Worm (Caenorhabditis elegans) whole organism, late embryonic: Measurements from ENCODE around the gene spl-1.

ENCODE experiments used
- F13H6.1 ChIP-seq: sonication (generic microtip); optimal IDR thresholded peaks from 2 replicates; lab custom pipeline; 2016; ENCODE audit warnings: missing genetic modification characterization, missing compliant biosample characterization
- K02D7.2 ChIP-seq: sonication (generic microtip); optimal IDR thresholded peaks from 2 replicates; lab custom pipeline; 2017; ENCODE audit warnings: mild to moderate bottlenecking, missing genetic modification characterization, missing compliant biosample characterization
- K09A11.1 ChIP-seq: sonication (generic microtip); optimal IDR thresholded peaks from 2 replicates; lab custom pipeline; 2017; ENCODE audit warnings: antibody characterized with exemption, mild to moderate bottlenecking, missing genetic modification characterization, missing compliant biosample characterization; ENCODE audit not compliant: insufficient read depth
- Y22D7AL.16 ChIP-seq: sonication (generic microtip); optimal IDR thresholded peaks from 2 replicates; lab custom pipeline; 2016; ENCODE audit warnings: missing genetic modification characterization, missing compliant biosample characterization
- ahr-1 ChIP-seq: sonication (generic microtip); optimal IDR thresholded peaks from 2 replicates; lab custom pipeline; 2016; ENCODE audit warnings: missing genetic modification characterization, missing compliant biosample characterization
- ceh-14 ChIP-seq: sonication (generic microtip); optimal IDR thresholded peaks from 2 replicates; lab custom pipeline; 2016; ENCODE audit warnings: missing genotype, missing genetic modification characterization, missing compliant biosample characterization
- ceh-18 ChIP-seq: sonication (generic microtip); optimal IDR thresholded peaks from 2 replicates; lab custom pipeline; 2016; ENCODE audit warnings: missing genetic modification characterization, missing compliant biosample characterization
- ceh-19 ChIP-seq: fragments of 200-800 bp; sonication (Bioruptor generic); optimal IDR thresholded peaks from 2 replicates; lab custom pipeline; 2018; ENCODE audit warnings: mild to moderate bottlenecking, missing genetic modification characterization, missing compliant biosample characterization
- ceh-22 ChIP-seq: sonication (generic microtip); optimal IDR thresholded peaks from 2 replicates; lab custom pipeline; 2017; ENCODE audit warnings: missing biosample characterization, missing genetic modification characterization
- ceh-24 ChIP-seq: sonication (generic microtip); optimal IDR thresholded peaks from 2 replicates; lab custom pipeline; 2016; ENCODE audit warnings: mild to moderate bottlenecking, missing genetic modification characterization, missing compliant biosample characterization
- ceh-30 ChIP-seq: fragments of 150-350 bp; optimal IDR thresholded peaks from 2 replicates; lab custom pipeline; 2014; ENCODE audit warnings: missing biosample characterization, missing genetic modification characterization
- ceh-31 ChIP-seq: sonication (generic microtip); optimal IDR thresholded peaks from 2 replicates; lab custom pipeline; 2016; ENCODE audit warnings: missing genetic modification characterization, missing compliant biosample characterization
- ceh-34 ChIP-seq: sonication (generic microtip); optimal IDR thresholded peaks from 2 replicates; lab custom pipeline; 2016; ENCODE audit warnings: mild to moderate bottlenecking, missing genetic modification characterization, missing compliant biosample characterization
- ceh-45 ChIP-seq: fragments of 200-800 bp; sonication (Bioruptor generic); IDR thresholded peaks from 2 replicates; pipeline ENCODE4 v1.3.6; 2022; ENCODE audit warnings: missing genetic modification reagents, missing genetic modification characterization, missing compliant biosample characterization
- ceh-48 ChIP-seq: sonication (generic microtip); optimal IDR thresholded peaks from 2 replicates; lab custom pipeline; 2016; ENCODE audit warnings: missing genetic modification characterization, inconsistent platforms, missing compliant biosample characterization
- ceh-9 ChIP-seq: sonication (generic microtip); optimal IDR thresholded peaks from 2 replicates; lab custom pipeline; 2016; ENCODE audit warnings: mild to moderate bottlenecking, missing genetic modification characterization, inconsistent platforms, missing compliant biosample characterization
- elt-2 ChIP-seq: sonication (generic microtip); optimal IDR thresholded peaks from 2 replicates; lab custom pipeline; 2016; ENCODE audit warnings: missing genetic modification reagents, missing genetic modification characterization, missing compliant biosample characterization
- elt-4 ChIP-seq: sonication (generic microtip); optimal IDR thresholded peaks from 2 replicates; lab custom pipeline; 2016; ENCODE audit warnings: missing genetic modification characterization, missing compliant biosample characterization
- ets-4 ChIP-seq: sonication (generic microtip); optimal IDR thresholded peaks from 2 replicates; lab custom pipeline; 2016; ENCODE audit warnings: missing genetic modification characterization, missing compliant biosample characterization
- eyg-1 ChIP-seq: sonication (generic microtip); optimal IDR thresholded peaks from 2 replicates; lab custom pipeline; 2016; ENCODE audit warnings: missing genotype, missing genetic modification characterization, missing compliant biosample characterization
- fax-1 ChIP-seq: sonication (generic microtip); optimal IDR thresholded peaks from 2 replicates; lab custom pipeline; 2016; ENCODE audit warnings: missing genotype, missing genetic modification characterization, missing compliant biosample characterization
- fkh-10 ChIP-seq: fragments of 150-350 bp; optimal IDR thresholded peaks from 2 replicates; lab custom pipeline; 2014; ENCODE audit warnings: missing biosample characterization, missing genetic modification reagents, missing genetic modification characterization
- gmeb-2 ChIP-seq: sonication (generic microtip); optimal IDR thresholded peaks from 2 replicates; lab custom pipeline; 2016; ENCODE audit warnings: missing genetic modification characterization, inconsistent platforms, missing compliant biosample characterization
- hlh-15 ChIP-seq: sonication (generic microtip); optimal IDR thresholded peaks from 2 replicates; lab custom pipeline; 2016; ENCODE audit warnings: missing genetic modification characterization, missing compliant biosample characterization
- hlh-8 ChIP-seq: sonication (generic microtip); optimal IDR thresholded peaks from 2 replicates; lab custom pipeline; 2016; ENCODE audit warnings: missing genotype, missing genetic modification characterization, missing compliant biosample characterization
- lim-6 ChIP-seq: sonication (generic microtip); optimal IDR thresholded peaks from 2 replicates; lab custom pipeline; 2016; ENCODE audit warnings: missing genetic modification characterization, missing compliant biosample characterization
- madf-2 ChIP-seq: sonication (generic microtip); optimal IDR thresholded peaks from 2 replicates; lab custom pipeline; 2017; ENCODE audit warnings: missing genetic modification characterization, missing compliant biosample characterization
- mec-3 ChIP-seq: sonication (generic microtip); optimal IDR thresholded peaks from 2 replicates; lab custom pipeline; 2016; ENCODE audit warnings: borderline replicate concordance, missing genetic modification characterization, missing compliant biosample characterization
- nhr-11 ChIP-seq: fragments of 150-350 bp; optimal IDR thresholded peaks from 2 replicates; lab custom pipeline; 2014; ENCODE audit warnings: missing biosample characterization, missing genetic modification characterization
- nhr-232 ChIP-seq: sonication (generic microtip); optimal IDR thresholded peaks from 2 replicates; lab custom pipeline; 2016; ENCODE audit warnings: missing genetic modification characterization, missing compliant biosample characterization
- npax-4 ChIP-seq: sonication (generic microtip); optimal IDR thresholded peaks from 2 replicates; lab custom pipeline; 2016; ENCODE audit warnings: missing genetic modification characterization, missing compliant biosample characterization
- pag-3 ChIP-seq: sonication (generic microtip); optimal IDR thresholded peaks from 2 replicates; lab custom pipeline; 2016; ENCODE audit warnings: missing compliant biosample characterization, missing genetic modification characterization, borderline replicate concordance
- pat-9 ChIP-seq: fragments of 200-800 bp; sonication (Bioruptor generic); optimal IDR thresholded peaks from 2 replicates; lab custom pipeline; 2018; ENCODE audit warnings: mild to moderate bottlenecking, missing genetic modification characterization, moderate library complexity, missing compliant biosample characterization
- pha-2 ChIP-seq: sonication (generic microtip); optimal IDR thresholded peaks from 2 replicates; lab custom pipeline; 2017; ENCODE audit warnings: mild to moderate bottlenecking, missing genetic modification characterization, missing compliant biosample characterization
- pha-4 ChIP-seq: fragments of 150-350 bp; optimal IDR thresholded peaks from 2 replicates; lab custom pipeline; 2018; ENCODE audit warnings: missing biosample characterization, missing genetic modification reagents, missing genetic modification characterization
- pros-1 ChIP-seq: fragments of 150-350 bp; optimal IDR thresholded peaks from 2 replicates; lab custom pipeline; 2014; ENCODE audit warnings: missing biosample characterization, missing genetic modification reagents, missing genetic modification characterization
- ref-2 ChIP-seq: sonication (generic microtip); optimal IDR thresholded peaks from 2 replicates; lab custom pipeline; 2016; ENCODE audit warnings: missing genetic modification characterization, missing compliant biosample characterization
- rnt-1 ChIP-seq: sonication (generic microtip); optimal IDR thresholded peaks from 2 replicates; lab custom pipeline; 2016; ENCODE audit warnings: missing genetic modification characterization, missing compliant biosample characterization
- sdc-2 ChIP-seq: sonication (generic microtip); optimal IDR thresholded peaks from 2 replicates; lab custom pipeline; 2016; ENCODE audit warnings: missing genotype, missing genetic modification characterization, missing compliant biosample characterization
- sox-2 ChIP-seq: fragments of 200-800 bp; sonication (Bioruptor generic); IDR thresholded peaks from 2 replicates; pipeline ENCODE4 v1.3.6; 2022; ENCODE audit warnings: missing genetic modification reagents, missing genetic modification characterization, missing compliant biosample characterization
- sox-4 ChIP-seq: sonication (generic microtip); optimal IDR thresholded peaks from 2 replicates; lab custom pipeline; 2017; ENCODE audit warnings: mild to moderate bottlenecking, missing genetic modification characterization, inconsistent platforms, missing compliant biosample characterization
- syd-9 ChIP-seq: sonication (generic microtip); optimal IDR thresholded peaks from 2 replicates; lab custom pipeline; 2016; ENCODE audit warnings: mild to moderate bottlenecking, missing genetic modification characterization, moderate library complexity, missing compliant biosample characterization
- tbx-2 ChIP-seq: sonication (generic microtip); optimal IDR thresholded peaks from 2 replicates; lab custom pipeline; 2016; ENCODE audit warnings: missing genetic modification characterization, missing compliant biosample characterization
- tbx-7 ChIP-seq: sonication (generic microtip); optimal IDR thresholded peaks from 2 replicates; lab custom pipeline; 2016; ENCODE audit warnings: missing genotype, missing genetic modification characterization, missing compliant biosample characterization
- unc-3 ChIP-seq, 2 experiments: fragments of 200-800 bp in 1 of 2; sonication (Bioruptor generic) in 1 of 2; sonication (generic microtip) in 1 of 2; conservative IDR thresholded peaks in 1 of 2; optimal IDR thresholded peaks in 1 of 2; 2 replicates each; pipeline versions ENCODE4 v1.3.6 to Lab custom; 2016 to 2022; ENCODE audit warnings: missing compliant biosample characterization in 2 of 2, missing genetic modification characterization in 2 of 2, missing genetic modification reagents in 1 of 2
- unc-42 ChIP-seq: sonication (generic microtip); optimal IDR thresholded peaks from 2 replicates; lab custom pipeline; 2016; ENCODE audit warnings: missing genotype, missing genetic modification characterization, missing compliant biosample characterization
- unc-86 ChIP-seq: sonication (generic microtip); optimal IDR thresholded peaks from 2 replicates; lab custom pipeline; 2016; ENCODE audit warnings: missing genetic modification characterization, missing compliant biosample characterization
- zip-5 ChIP-seq: sonication (generic microtip); optimal IDR thresholded peaks from 2 replicates; lab custom pipeline; 2016; ENCODE audit warnings: missing genetic modification characterization, missing compliant biosample characterization
- ztf-16 ChIP-seq: sonication (generic microtip); optimal IDR thresholded peaks from 2 replicates; lab custom pipeline; 2017; ENCODE audit warnings: missing genetic modification characterization, missing compliant biosample characterization

spl-1 gene

DNA sequence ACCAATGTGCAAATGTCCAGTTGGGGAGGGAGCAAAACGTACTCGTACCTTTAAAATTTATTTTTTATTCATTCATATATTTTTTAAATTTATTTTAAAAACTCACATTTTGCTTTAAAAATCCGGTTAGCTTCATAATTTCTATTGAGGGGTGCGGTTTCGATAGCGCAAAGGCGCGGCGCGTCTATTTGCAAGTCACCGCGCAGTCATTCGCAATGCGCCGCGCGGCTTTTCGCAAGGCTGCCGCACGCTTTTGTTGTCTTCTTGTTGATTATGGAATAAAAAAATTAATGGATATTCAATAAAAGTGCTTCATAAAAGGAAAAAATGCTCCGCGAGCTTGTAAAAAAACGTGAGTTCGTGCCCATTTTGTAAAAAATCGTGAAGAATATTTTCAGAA lies 7.3 kb upstream of the spl-1 start, which contains the start of the genes ears-2 and uncp-18 (continued):
- TF ChIP-seq lim-6 (peak; percentile 99), rnt-1 (tag; lab: Kevin White, UChicago) (peak; percentile 99), pha-2 (tag; lab: Kevin White, UChicago) (peak; percentile 96), ceh-34 (peak; percentile 99), syd-9 (tag; lab: Kevin White, UChicago) (peak; percentile 93), pha-4 (no peak), pag-3 (tag; lab: Kevin White, UChicago) (peak; percentile 95), gmeb-2 (tag; lab: Kevin White, UChicago) (peak; percentile 97), hlh-8 (tag; lab: Kevin White, UChicago) (peak; percentile 99), Y22D7AL.16 (tag; lab: Kevin White, UChicago) (peak; percentile 97), npax-4 (tag; lab: Kevin White, UChicago) (peak; percentile 96), sdc-2 (tag; lab: Kevin White, UChicago) (peak; percentile 84), ceh-48 (peak; percentile 99), pros-1 (tag; lab: Kevin White, UChicago) (no peak), tbx-7 (peak; percentile 86), ceh-30 (tag; lab: Kevin White, UChicago) (peak; percentile 69), hlh-15 (tag; lab: Kevin White, UChicago) (peak; percentile 99), ahr-1 (tag; lab: Kevin White, UChicago) (peak; percentile 99), elt-4 (tag; lab: Kevin White, UChicago) (peak; percentile 60), ceh-14 (tag; lab: Kevin White, UChicago) (peak; percentile 99), elt-2 (tag; lab: Kevin White, UChicago) (peak; percentile 100), ceh-9 (tag; lab: Kevin White, UChicago) (peak; percentile 68), ceh-31 (tag; lab: Kevin White, UChicago) (peak; percentile 100), ceh-22 (tag; lab: Kevin White, UChicago) (peak; percentile 69), unc-3 (GFP tag; conservative IDR thresholded peaks at IDR 0.05; lab: Robert Waterston, UW) (peak; percentile 93), unc-3 (tag; optimal IDR thresholded peaks at IDR 0.05; lab: Kevin White, UChicago) (peak; percentile 97), F13H6.1 (tag; lab: Kevin White, UChicago) (peak; percentile 98), ceh-18 (tag; lab: Kevin White, UChicago) (peak; percentile 93), unc-42 (tag; lab: Kevin White, UChicago) (peak; percentile 93), madf-2 (tag; lab: Kevin White, UChicago) (peak; percentile 96), sox-4 (tag; lab: Kevin White, UChicago) (peak; percentile 98), zip-5 (peak; percentile 97), nhr-232 (tag; lab: Kevin White, UChicago) (peak; percentile 83), fax-1 (peak; percentile 99), pat-9 (tag; lab: Kevin White, UChicago) (peak; percentile 99), tbx-2 (tag; lab: Kevin White, UChicago) (peak; percentile 100), ref-2 (tag; lab: Kevin White, UChicago) (peak; percentile 99), ztf-16 (peak; percentile 99), mec-3 (peak; percentile 93), K09A11.1 (tag; lab: Kevin White, UChicago) (peak; percentile 97), ets-4 (peak; percentile 98)

DNA sequence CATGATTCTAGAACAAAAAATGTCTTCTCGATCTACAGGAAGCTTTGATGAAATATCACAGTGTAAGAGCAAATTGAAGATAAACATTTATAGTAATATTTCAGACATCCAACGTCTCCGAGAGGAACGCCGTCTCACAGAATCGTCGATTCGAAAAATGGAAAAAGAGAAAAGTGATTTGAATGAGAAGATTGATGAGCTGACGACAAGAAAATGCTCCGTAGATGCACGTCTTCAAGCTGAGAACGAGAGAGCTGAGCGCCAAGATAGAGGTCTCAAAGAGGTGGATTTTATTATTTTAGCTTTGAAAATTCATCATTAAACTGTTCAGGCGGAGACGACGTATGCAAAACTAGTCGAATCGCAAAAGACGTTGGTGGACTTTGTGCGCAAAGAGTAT lies 5.1 kb upstream of the spl-1 start, which contains the start of gene ssna-1:
TSS of gene ssna-1 (plus strand) at position 12 of the 400 bp plus-strand sequence.
- TF ChIP-seq elt-2 (tag; lab: Kevin White, UChicago) (no peak), ceh-45 (GFP tag; lab: Robert Waterston, UW) (no peak), eyg-1 (tag; lab: Kevin White, UChicago) (no peak), nhr-11 (tag; lab: Kevin White, UChicago) (no peak), ets-4 (no peak), ceh-31 (tag; lab: Kevin White, UChicago) (no peak), ceh-24 (no peak), K02D7.2 (no peak), unc-86 (no peak), ceh-34 (no peak), ceh-19 (GFP tag; lab: Kevin White, UChicago) (no peak), npax-4 (tag; lab: Kevin White, UChicago) (no peak), fkh-10 (GFP tag; lab: Kevin White, UChicago) (no peak), sox-2 (GFP tag; lab: Robert Waterston, UW) (no peak)
